Worm (Caenorhabditis elegans): ENCODE measurements around the gene ccdc-149.

The ccdc-149 gene

DNA sequence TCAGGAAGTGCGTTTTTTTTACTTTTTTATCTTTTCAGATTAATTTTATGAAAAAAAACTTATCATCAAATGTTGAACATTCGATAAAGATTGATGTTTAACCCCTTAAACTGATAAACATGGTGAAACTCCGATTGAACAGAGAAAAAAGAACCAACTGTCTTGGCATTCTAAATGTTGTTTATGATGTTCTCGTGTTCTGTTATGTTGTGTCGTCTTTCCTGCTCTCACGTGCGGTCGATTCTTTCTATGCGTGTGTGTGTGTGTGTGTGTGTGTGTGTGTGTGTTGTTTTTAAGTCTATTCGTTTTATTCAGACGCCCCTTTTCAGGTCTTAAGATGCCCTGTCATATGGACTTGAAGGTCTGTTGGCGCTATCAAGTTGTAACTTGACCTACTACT lies 41.7 kb downstream of the ccdc-149 start:
- TF ChIP-seq pes-1 (GFP tag; IDR thresholded peaks at IDR 0.05) (no peak), hmbx-1 (tag; optimal IDR thresholded peaks at IDR 0.05) (no peak), ceh-36 (tag; optimal IDR thresholded peaks at IDR 0.05) (no peak), scrt-1 (GFP tag; IDR thresholded peaks at IDR 0.05) (no peak), F13C5.2 (tag; optimal IDR thresholded peaks at IDR 0.05) (no peak), ets-7 (tag; optimal IDR thresholded peaks at IDR 0.05) (no peak)

ce11 chrX:11468814-11469213 lies 42.4 kb downstream of the ccdc-149 start:
- TF ChIP-seq tbx-11 (GFP tag; IDR thresholded peaks at IDR 0.05) (no peak), pes-1 (GFP tag; IDR thresholded peaks at IDR 0.05) (no peak), ets-7 (tag; optimal IDR thresholded peaks at IDR 0.05) (no peak), ceh-13 (GFP tag; optimal IDR thresholded peaks at IDR 0.05) (no peak), hnd-1 (tag; optimal IDR thresholded peaks at IDR 0.05) (no peak), flt-1 (GFP tag; IDR thresholded peaks at IDR 0.05) (no peak), tra-4 (tag; optimal IDR thresholded peaks at IDR 0.05) (no peak), F13C5.2 (tag; optimal IDR thresholded peaks at IDR 0.05) (no peak), hmg-4 (GFP tag; optimal IDR thresholded peaks at IDR 0.05) (no peak), aly-1 (tag; optimal IDR thresholded peaks at IDR 0.05) (no peak), scrt-1 (GFP tag; IDR thresholded peaks at IDR 0.05) (no peak), sea-1 (GFP tag; conservative IDR thresholded peaks at IDR 0.05) (no peak)

- TF ChIP-seq hmbx-1 (tag; optimal IDR thresholded peaks at IDR 0.05) (no peak), ets-7 (tag; optimal IDR thresholded peaks at IDR 0.05) (no peak), tra-4 (tag; optimal IDR thresholded peaks at IDR 0.05) (no peak), tbx-37 (GFP tag; conservative IDR thresholded peaks at IDR 0.05) (0 out of 2 replicates have a peak, but pooled peaks have one; percentile 10), hmg-4 (GFP tag; optimal IDR thresholded peaks at IDR 0.05) (no peak), aly-1 (tag; optimal IDR thresholded peaks at IDR 0.05) (no peak), ama-1 (optimal IDR thresholded peaks at IDR 0.05) (no peak), pes-1 (GFP tag; IDR thresholded peaks at IDR 0.05) (peak; percentile 23; the same call in 1 of the 2 replicates), sea-1 (GFP tag; conservative IDR thresholded peaks at IDR 0.05) (no peak), tbx-11 (GFP tag; IDR thresholded peaks at IDR 0.05) (no peak), hnd-1 (tag; optimal IDR thresholded peaks at IDR 0.05) (no peak), flt-1 (GFP tag; IDR thresholded peaks at IDR 0.05) (no peak), B0310.2 (tag; optimal IDR thresholded peaks at IDR 0.05) (no peak), ceh-36 (tag; optimal IDR thresholded peaks at IDR 0.05) (no peak), scrt-1 (GFP tag; IDR thresholded peaks at IDR 0.05) (0 out of 2 replicates have a peak, but pooled peaks have one; percentile 26), F13C5.2 (tag; optimal IDR thresholded peaks at IDR 0.05) (peak; percentile 6), ceh-13 (GFP tag; optimal IDR thresholded peaks at IDR 0.05) (no peak)
Measured at ce11 chrX:11467320-11467732, 43.9 kb downstream of the ccdc-149 start.

DNA sequence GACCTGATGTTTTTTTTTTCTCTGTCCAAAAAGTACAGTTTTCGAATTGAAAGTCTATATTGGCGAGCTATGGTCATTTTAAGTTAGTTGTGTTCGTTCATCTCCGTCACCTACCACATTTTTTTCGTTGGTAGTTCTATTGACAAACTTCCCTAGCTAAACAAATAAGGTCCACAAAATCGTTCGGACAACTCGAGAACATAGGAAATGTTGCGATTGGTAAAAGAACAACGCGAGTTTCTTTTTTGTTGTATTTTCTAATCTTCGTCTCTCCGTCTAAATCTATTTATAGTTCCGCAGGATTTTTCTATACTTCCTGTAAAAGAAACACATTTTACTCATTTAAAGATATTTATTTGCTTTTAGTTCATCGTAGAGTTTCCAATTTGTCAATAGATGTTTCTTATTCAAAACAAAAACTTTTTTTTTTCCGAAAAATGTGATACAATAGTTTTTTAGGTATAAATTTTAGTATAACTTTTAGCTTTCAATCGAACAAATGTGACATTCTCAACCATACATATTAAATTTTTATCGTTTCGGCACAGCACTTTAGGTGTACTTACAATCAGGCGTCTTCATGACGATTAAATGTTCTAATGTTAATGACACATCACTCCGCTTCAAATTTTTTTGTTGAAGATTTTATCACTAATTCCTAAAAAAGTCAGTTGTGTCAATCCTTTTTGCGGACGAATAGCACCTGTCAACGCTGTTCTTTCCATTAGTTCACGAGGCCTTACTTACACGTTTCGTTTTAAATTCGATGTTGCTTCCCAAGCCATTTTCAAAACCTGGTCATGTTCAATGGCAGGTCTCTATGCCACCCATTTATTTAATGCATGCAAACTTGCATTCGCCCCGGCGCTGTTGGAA lies 44.6 kb downstream of the ccdc-149 start:
- no peak for TF ChIP-seq pes-1 (GFP tag; IDR thresholded peaks at IDR 0.05)
- TF ChIP-seq hmbx-1 (tag; optimal IDR thresholded peaks at IDR 0.05), result no peak
- TF ChIP-seq tbx-37 (GFP tag; conservative IDR thresholded peaks at IDR 0.05), result no peak
- no peak for TF ChIP-seq scrt-1 (GFP tag; IDR thresholded peaks at IDR 0.05)
- TF ChIP-seq F13C5.2 (tag; optimal IDR thresholded peaks at IDR 0.05), result no peak
- TF ChIP-seq ama-1 (optimal IDR thresholded peaks at IDR 0.05), result no peak
- no peak for TF ChIP-seq ceh-13 (GFP tag; optimal IDR thresholded peaks at IDR 0.05)
- no peak for TF ChIP-seq ets-7 (tag; optimal IDR thresholded peaks at IDR 0.05)
- TF ChIP-seq sea-1 (GFP tag; conservative IDR thresholded peaks at IDR 0.05), result no peak
- no peak for TF ChIP-seq tbx-11 (GFP tag; IDR thresholded peaks at IDR 0.05)
- no peak for TF ChIP-seq aly-1 (tag; optimal IDR thresholded peaks at IDR 0.05)
- no peak for TF ChIP-seq B0310.2 (tag; optimal IDR thresholded peaks at IDR 0.05)
- no peak for TF ChIP-seq hnd-1 (tag; optimal IDR thresholded peaks at IDR 0.05)

- no peak for TF ChIP-seq tra-4 (tag; optimal IDR thresholded peaks at IDR 0.05)
- TF ChIP-seq tbx-11 (GFP tag; IDR thresholded peaks at IDR 0.05), result no peak
- peak; percentile 53 for TF ChIP-seq F13C5.2 (tag; optimal IDR thresholded peaks at IDR 0.05)
- no peak for TF ChIP-seq ama-1 (optimal IDR thresholded peaks at IDR 0.05)
- no peak for TF ChIP-seq ets-7 (tag; optimal IDR thresholded peaks at IDR 0.05)
- TF ChIP-seq ceh-36 (tag; optimal IDR thresholded peaks at IDR 0.05), result no peak
Measured at ce11 chrX:11465215-11465614, 46.0 kb downstream of the ccdc-149 start, which contains the start of gene lin-14. lin-14 (plus strand) TSS chrX:11465560.

- TF ChIP-seq F13C5.2 (tag; optimal IDR thresholded peaks at IDR 0.05) (no peak), hmbx-1 (tag; optimal IDR thresholded peaks at IDR 0.05) (no peak), sea-1 (GFP tag; conservative IDR thresholded peaks at IDR 0.05) (no peak), pes-1 (GFP tag; IDR thresholded peaks at IDR 0.05) (no peak), flt-1 (GFP tag; IDR thresholded peaks at IDR 0.05) (no peak), hnd-1 (tag; optimal IDR thresholded peaks at IDR 0.05) (no peak), tbx-11 (GFP tag; IDR thresholded peaks at IDR 0.05) (no peak), aly-1 (tag; optimal IDR thresholded peaks at IDR 0.05) (no peak), scrt-1 (GFP tag; IDR thresholded peaks at IDR 0.05) (no peak), ceh-36 (tag; optimal IDR thresholded peaks at IDR 0.05) (no peak), B0310.2 (tag; optimal IDR thresholded peaks at IDR 0.05) (no peak), tbx-37 (GFP tag; conservative IDR thresholded peaks at IDR 0.05) (no peak)
Measured at ce11 chrX:11464271-11465103, 46.8 kb downstream of the ccdc-149 start.

DNA sequence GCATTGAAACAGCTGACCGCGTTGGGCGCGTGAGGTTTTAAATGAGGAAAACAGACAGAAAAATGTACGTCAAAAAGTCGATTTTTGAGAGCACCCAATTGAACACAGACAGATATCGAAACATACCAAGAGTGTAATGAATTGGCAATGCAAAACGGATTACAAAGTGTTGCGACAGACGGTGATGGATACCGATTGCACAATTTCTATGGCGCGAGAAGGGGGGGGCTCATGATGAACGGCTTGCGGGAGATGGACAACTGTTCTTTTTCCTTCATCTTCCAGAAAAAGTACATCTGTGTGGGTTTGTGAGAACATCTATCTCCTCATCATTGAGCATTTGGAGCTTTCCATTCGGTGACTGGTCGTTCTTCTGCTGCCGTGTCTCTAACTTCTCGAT lies 47.7 kb downstream of the ccdc-149 start:
- no peak for TF ChIP-seq hmbx-1 (tag; optimal IDR thresholded peaks at IDR 0.05)
- TF ChIP-seq F13C5.2 (tag; optimal IDR thresholded peaks at IDR 0.05), result no peak
- no peak for TF ChIP-seq hnd-1 (tag; optimal IDR thresholded peaks at IDR 0.05)
- no peak for TF ChIP-seq tbx-11 (GFP tag; IDR thresholded peaks at IDR 0.05)
- no peak for TF ChIP-seq ceh-13 (GFP tag; optimal IDR thresholded peaks at IDR 0.05)
- TF ChIP-seq B0310.2 (tag; optimal IDR thresholded peaks at IDR 0.05), result no peak
- TF ChIP-seq hmg-4 (GFP tag; optimal IDR thresholded peaks at IDR 0.05), result no peak
- no peak for TF ChIP-seq ama-1 (optimal IDR thresholded peaks at IDR 0.05)
- TF ChIP-seq scrt-1 (GFP tag; IDR thresholded peaks at IDR 0.05), result no peak
- TF ChIP-seq ets-7 (tag; optimal IDR thresholded peaks at IDR 0.05), result no peak
- no peak for TF ChIP-seq pes-1 (GFP tag; IDR thresholded peaks at IDR 0.05)
